Worm (Caenorhabditis elegans): Measurements from ENCODE around the gene snx-17.

ce11 chrX:13154514-13154913, 32.4 kb upstream of the snx-17 start:
- TF ChIP-seq flt-1 (GFP tag; IDR thresholded peaks at IDR 0.05) (no peak), T22C8.4 (GFP tag; IDR thresholded peaks at IDR 0.05) (no peak), ztf-29 (GFP tag; IDR thresholded peaks at IDR 0.05) (no peak), tab-1 (GFP tag; IDR thresholded peaks at IDR 0.05) (no peak), cog-1 (tag; optimal IDR thresholded peaks at IDR 0.05) (no peak), klf-2 (GFP tag; conservative IDR thresholded peaks at IDR 0.05) (no peak), med-1 (GFP tag; optimal IDR thresholded peaks at IDR 0.05; ENCODE audit: insufficient read depth) (no peak), ztf-23 (GFP tag; IDR thresholded peaks at IDR 0.05) (no peak)
